Fruit fly (Drosophila melanogaster): ENCODE data around the gene aus.

dm6 chr3R:21393005-21393729 lies 43.8 kb upstream of the aus start:
- TF ChIP-seq EcR (GFP tag; optimal IDR thresholded peaks at IDR 0.05) (no peak), pan (optimal IDR thresholded peaks at IDR 0.05) (no peak), psq (optimal IDR thresholded peaks at IDR 0.05) (no peak)

All from whole organism.